Worm (Caenorhabditis elegans): Measurements from ENCODE around the gene B0432.11.

DNA sequence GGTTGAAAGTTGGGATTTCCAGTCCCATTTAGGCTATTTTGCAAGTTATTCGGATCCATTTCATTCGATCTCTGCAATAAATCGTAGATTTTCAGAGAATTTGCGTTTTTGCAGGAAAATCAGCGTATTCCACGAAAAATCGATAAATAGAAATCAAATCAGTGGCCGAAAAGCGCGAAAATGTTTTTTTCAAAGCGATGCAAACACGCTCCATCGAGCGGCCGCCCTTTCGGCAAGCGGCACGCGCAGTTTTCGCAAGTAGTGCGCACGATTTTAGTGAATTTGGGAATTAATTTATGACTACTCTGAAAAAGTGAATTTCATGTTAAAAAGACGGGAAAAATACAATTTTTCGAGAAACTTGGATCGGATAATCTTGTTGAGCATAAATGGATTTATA is 39.4 kb downstream of the B0432.11 start:
- peak; percentile 73 for TF ChIP-seq aly-1 (tag; optimal IDR thresholded peaks at IDR 0.05)
- no peak for TF ChIP-seq ama-1 (optimal IDR thresholded peaks at IDR 0.05)
- TF ChIP-seq hnd-1 (tag; optimal IDR thresholded peaks at IDR 0.05): peak; percentile 40
- peak; percentile 80 for TF ChIP-seq pes-1 (GFP tag; IDR thresholded peaks at IDR 0.05)
- TF ChIP-seq tra-4 (tag; optimal IDR thresholded peaks at IDR 0.05): no peak
- TF ChIP-seq B0310.2 (tag; optimal IDR thresholded peaks at IDR 0.05): peak; percentile 39

Measured in whole organism, early embryonic.